Worm (Caenorhabditis elegans): ENCODE results near the gene far-3.
A peak's percentile ranks its signal among the peaks of the same experiment; 100 is the strongest.

- TF ChIP-seq ces-1 (GFP tag; optimal IDR thresholded peaks at IDR 0.05), result no peak
- no peak for TF ChIP-seq pqm-1 (tag; optimal IDR thresholded peaks at IDR 0.05)
- TF ChIP-seq tbx-2 (tag; optimal IDR thresholded peaks at IDR 0.05), result peak; percentile 14
- peak; percentile 56 for TF ChIP-seq snu-23 (GFP tag; optimal IDR thresholded peaks at IDR 0.05)
- no peak for TF ChIP-seq ztf-11 (tag; optimal IDR thresholded peaks at IDR 0.05)
- no peak for TF ChIP-seq skn-1 (tag; optimal IDR thresholded peaks at IDR 0.05)
- peak in 2 of 3 experiments; percentile 43 to 62 for TF ChIP-seq dpl-1 (GFP tag; optimal IDR thresholded peaks at IDR 0.05)
- TF ChIP-seq unc-98 (GFP tag; IDR thresholded peaks at IDR 0.05), result no peak
- peak; percentile 27 for TF ChIP-seq rnt-1 (tag; optimal IDR thresholded peaks at IDR 0.05)
These were observed 46.4 kb downstream of the far-3 start, which contains the start of the genes T16G1.9 and T16G1.18 for ce11 chrV:12950812-12951528.
